Worm (Caenorhabditis elegans) whole organism, young adult: Measurements from ENCODE around the gene F37A8.5.

Experiments used
- F55B11.4 ChIP-seq: sonication (generic microtip); optimal IDR thresholded peaks from 2 replicates; lab custom pipeline; 2016; ENCODE audit warnings: missing compliant biosample characterization, missing genetic modification characterization, borderline replicate concordance; ENCODE audit not compliant: insufficient read depth
- F57C9.4 ChIP-seq: sonication (generic microtip); optimal IDR thresholded peaks from 2 replicates; lab custom pipeline; 2017; ENCODE audit warnings: mild to moderate bottlenecking, missing genetic modification characterization, missing compliant biosample characterization
- Y56A3A.18 ChIP-seq: fragments of 200-800 bp; sonication (Bioruptor generic); IDR thresholded peaks from 2 replicates; pipeline ENCODE4 v1.3.6; 2022; ENCODE audit warnings: missing genetic modification reagents, missing genetic modification characterization, missing compliant biosample characterization
- ZK185.1 ChIP-seq: sonication (generic microtip); optimal IDR thresholded peaks from 2 replicates; lab custom pipeline; 2016; ENCODE audit warnings: mild to moderate bottlenecking, missing genetic modification characterization, missing compliant biosample characterization; ENCODE audit not compliant: poor library complexity, severe bottlenecking
- atf-7 ChIP-seq: sonication (generic microtip); optimal IDR thresholded peaks from 2 replicates; lab custom pipeline; 2017; ENCODE audit warnings: mild to moderate bottlenecking, missing genetic modification characterization, missing compliant biosample characterization
- attf-3 ChIP-seq: fragments of 200-800 bp; sonication (Bioruptor generic); conservative IDR thresholded peaks from 2 replicates; pipeline ENCODE4 v1.3.6; 2022; ENCODE audit warnings: missing genetic modification reagents, missing genetic modification characterization, missing compliant biosample characterization
- efl-1 ChIP-seq: fragments of 150-350 bp; optimal IDR thresholded peaks from 2 replicates; lab custom pipeline; 2014; ENCODE audit warnings: missing biosample characterization, missing genetic modification reagents, missing genetic modification characterization
- hmg-20 ChIP-seq: fragments of 200-800 bp; sonication (Bioruptor generic); IDR thresholded peaks from 2 replicates; pipeline ENCODE4 v1.3.6; 2022; ENCODE audit warnings: missing genetic modification reagents, missing genetic modification characterization, missing compliant biosample characterization
- let-607 ChIP-seq, 2 experiments: fragments of 200-800 bp in 1 of 2; sonication (Bioruptor generic) in 1 of 2; sonication (generic microtip) in 1 of 2; optimal IDR thresholded peaks; 2 replicates each; lab custom pipeline; 2016 to 2018; ENCODE audit warnings: mild to moderate bottlenecking in 2 of 2, missing compliant biosample characterization in 2 of 2, missing genetic modification characterization in 2 of 2, moderate library complexity in 2 of 2, missing genotype in 1 of 2
- lin-26 ChIP-seq: fragments of 200-800 bp; sonication (Bioruptor generic); IDR thresholded peaks from 2 replicates; pipeline ENCODE4 v1.3.6; 2022; ENCODE audit warnings: missing genetic modification reagents, missing genetic modification characterization, missing compliant biosample characterization
- nhr-80 ChIP-seq: sonication (generic microtip); optimal IDR thresholded peaks from 2 replicates; lab custom pipeline; 2016; ENCODE audit warnings: missing genetic modification characterization, missing compliant biosample characterization
- nhr-90 ChIP-seq: sonication (generic microtip); optimal IDR thresholded peaks from 2 replicates; lab custom pipeline; 2016; ENCODE audit warnings: missing genotype, mild to moderate bottlenecking, missing genetic modification characterization, missing compliant biosample characterization
- pha-4 ChIP-seq: fragments of 150-350 bp; sonication (generic microtip); optimal IDR thresholded peaks from 2 replicates; lab custom pipeline; 2014; ENCODE audit warnings: missing biosample characterization, missing genetic modification reagents, missing genetic modification characterization
- unc-62 ChIP-seq: fragments of 150-350 bp; optimal IDR thresholded peaks from 2 replicates; lab custom pipeline; 2014; ENCODE audit warnings: missing biosample characterization, missing genetic modification reagents, missing genetic modification characterization

- TF ChIP-seq efl-1 (GFP tag; lab: Kevin White, UChicago) (no peak), attf-3 (GFP tag; lab: Robert Waterston, UW) (no peak), F57C9.4 (tag; lab: Kevin White, UChicago) (no peak), pha-4 (tag; lab: Kevin White, UChicago) (no peak), nhr-90 (tag; lab: Kevin White, UChicago) (no peak), nhr-80 (tag; lab: Kevin White, UChicago) (no peak), let-607 (tag; optimal IDR thresholded peaks at IDR 0.05; lab: Kevin White, UChicago) (no peak), atf-7 (tag; lab: Kevin White, UChicago) (no peak), lin-26 (GFP tag; lab: Robert Waterston, UW) (no peak), hmg-20 (no peak), Y56A3A.18 (GFP tag; lab: Robert Waterston, UW) (no peak), unc-62 (GFP tag; lab: Kevin White, UChicago) (no peak), ZK185.1 (no peak), F55B11.4 (tag; lab: Kevin White, UChicago) (no peak)
Measured at ce11 chrIII:3994457-3994856, 38.0 kb downstream of the F37A8.5 start.
